Worm (Caenorhabditis elegans) whole organism, L2 larva: ENCODE data around the gene mes-2.
A peak's percentile ranks its signal among the peaks of the same experiment; 100 is the strongest.

ENCODE experiments used
- ama-1 ChIP-seq: fragments of 150-350 bp; optimal IDR thresholded peaks from 2 replicates; lab custom pipeline; 2018; ENCODE audit warnings: inconsistent platforms
- ceh-82 ChIP-seq: fragments of 150-350 bp; optimal IDR thresholded peaks from 2 replicates; lab custom pipeline; 2014; ENCODE audit warnings: missing biosample characterization, missing genetic modification characterization
- egl-27 ChIP-seq: sonication (generic microtip); optimal IDR thresholded peaks from 3 replicates; lab custom pipeline; 2017; ENCODE audit warnings: missing biosample characterization, missing genetic modification reagents, missing genetic modification characterization
- elt-3 ChIP-seq: sonication (generic microtip); optimal IDR thresholded peaks from 2 replicates; lab custom pipeline; 2017; ENCODE audit warnings: missing biosample characterization, missing genetic modification characterization
- fos-1 ChIP-seq: fragments of 150-350 bp; optimal IDR thresholded peaks from 2 replicates; lab custom pipeline; 2014; ENCODE audit warnings: missing biosample characterization, missing genetic modification characterization
- mab-5 ChIP-seq: fragments of 150-350 bp; optimal IDR thresholded peaks from 2 replicates; lab custom pipeline; 2014; ENCODE audit warnings: missing biosample characterization, missing genetic modification characterization
- snpc-4 ChIP-seq: fragments of 150-350 bp; optimal IDR thresholded peaks from 2 replicates; lab custom pipeline; 2014; ENCODE audit warnings: missing biosample characterization, missing genetic modification characterization
- unc-39 ChIP-seq: fragments of 150-350 bp; optimal IDR thresholded peaks from 2 replicates; lab custom pipeline; 2014; ENCODE audit warnings: missing biosample characterization, missing genetic modification characterization
- unc-55 ChIP-seq: fragments of 150-350 bp; sonication (generic microtip); optimal IDR thresholded peaks from 3 replicates; lab custom pipeline; 2014; ENCODE audit warnings: missing biosample characterization, missing genetic modification reagents, missing genetic modification characterization
- zag-1 ChIP-seq: fragments of 150-350 bp; optimal IDR thresholded peaks from 2 replicates; lab custom pipeline; 2014; ENCODE audit warnings: missing biosample characterization, missing genetic modification characterization

- no peak for TF ChIP-seq elt-3 (tag; lab: Kevin White, UChicago)
- no peak for TF ChIP-seq fos-1
- peak; percentile 86 for TF ChIP-seq unc-55 (GFP tag; lab: Kevin White, UChicago)
- no peak for TF ChIP-seq egl-27
- TF ChIP-seq ceh-82: no peak
- no peak for TF ChIP-seq unc-39 (tag; lab: Kevin White, UChicago)
- no peak for TF ChIP-seq snpc-4 (tag; lab: Kevin White, UChicago)
- TF ChIP-seq ama-1 (lab: Kevin White, UChicago): no peak
- no peak for TF ChIP-seq zag-1 (tag; lab: Kevin White, UChicago)
- TF ChIP-seq mab-5 (tag; lab: Kevin White, UChicago): no peak
Measured at ce11 chrII:14390036-14390763, 6.4 kb downstream of the mes-2 start, which contains the start of the genes kbp-3 and nurf-1.
